Worm (Caenorhabditis elegans) whole organism, L1 larva: ENCODE results near the gene C47A4.5.

ENCODE experiments used
- ama-1 ChIP-seq: fragments of 150-350 bp; optimal IDR thresholded peaks from 2 replicates; lab custom pipeline; 2014
- ceh-82 ChIP-seq, 3 experiments: fragments of 150-350 bp in 1 of 3; sonication (generic microtip) in 2 of 3; optimal IDR thresholded peaks; 2 replicates each; lab custom pipeline; 2014 to 2017; ENCODE audit warnings: missing biosample characterization in 3 of 3, missing genetic modification characterization in 3 of 3
- dsc-1 ChIP-seq: sonication (generic microtip); optimal IDR thresholded peaks from 2 replicates; lab custom pipeline; 2016; ENCODE audit warnings: mild to moderate bottlenecking, missing genetic modification characterization, missing compliant biosample characterization
- elt-2 ChIP-seq: sonication (generic microtip); optimal IDR thresholded peaks from 2 replicates; lab custom pipeline; 2016; ENCODE audit warnings: missing genetic modification characterization, mild to moderate bottlenecking, inconsistent platforms, missing compliant biosample characterization, missing genetic modification reagents
- jun-1 ChIP-seq: fragments of 150-350 bp; optimal IDR thresholded peaks from 2 replicates; lab custom pipeline; 2014; ENCODE audit warnings: missing biosample characterization, missing genetic modification reagents, missing genetic modification characterization
- lin-35 ChIP-seq, 2 experiments: fragments of 150-350 bp; optimal IDR thresholded peaks; 2 replicates each; lab custom pipeline; 2014; ENCODE audit warnings: missing biosample characterization in 2 of 2, missing genetic modification characterization in 2 of 2, missing genetic modification reagents in 2 of 2
- lsy-2 ChIP-seq, 2 experiments: fragments of 150-350 bp; optimal IDR thresholded peaks; 2 replicates each; lab custom pipeline; 2014; ENCODE audit warnings: missing biosample characterization in 2 of 2, missing genetic modification characterization in 2 of 2
- nhr-20 ChIP-seq: sonication (generic microtip); optimal IDR thresholded peaks from 2 replicates; lab custom pipeline; 2016; ENCODE audit warnings: mild to moderate bottlenecking, missing genetic modification characterization, missing compliant biosample characterization
- nhr-28 ChIP-seq: fragments of 150-350 bp; optimal IDR thresholded peaks from 2 replicates; lab custom pipeline; 2014; ENCODE audit warnings: missing biosample characterization, missing genetic modification characterization
- nhr-76 ChIP-seq: sonication (generic microtip); optimal IDR thresholded peaks from 2 replicates; lab custom pipeline; 2017; ENCODE audit warnings: missing biosample characterization, missing genetic modification characterization
- skn-1 ChIP-seq: fragments of 150-350 bp; optimal IDR thresholded peaks from 2 replicates; lab custom pipeline; 2014; ENCODE audit warnings: missing biosample characterization, missing genetic modification characterization
- snpc-4 ChIP-seq: fragments of 150-350 bp; optimal IDR thresholded peaks from 2 replicates; lab custom pipeline; 2014; ENCODE audit warnings: missing biosample characterization, missing genetic modification characterization
- snu-23 ChIP-seq: sonication (generic microtip); optimal IDR thresholded peaks from 2 replicates; lab custom pipeline; 2016; ENCODE audit warnings: missing genetic modification characterization, missing compliant biosample characterization
- sup-37 ChIP-seq: fragments of 200-800 bp; sonication (Bioruptor generic); optimal IDR thresholded peaks from 2 replicates; lab custom pipeline; 2018; ENCODE audit warnings: mild to moderate bottlenecking, missing genetic modification characterization, missing compliant biosample characterization

DNA sequence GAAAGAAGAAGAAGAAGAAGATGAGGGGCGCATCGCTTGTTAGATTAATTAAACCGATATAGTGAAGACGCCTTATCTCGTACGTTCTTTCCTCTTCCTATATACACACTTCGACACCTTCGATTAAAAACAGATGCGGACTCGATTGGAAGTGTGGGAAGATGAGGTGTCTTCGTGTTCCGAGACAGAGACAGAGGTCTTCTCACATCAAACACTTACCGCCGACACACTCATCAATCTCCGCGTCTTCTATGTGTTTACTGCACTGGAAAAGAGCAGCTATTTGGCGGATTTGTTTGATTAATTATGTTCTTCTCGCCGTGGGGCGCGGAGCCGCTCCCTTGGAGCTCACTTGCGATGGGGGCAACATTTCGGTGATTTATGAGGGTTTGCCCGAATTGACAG lies 46.1 kb upstream of the C47A4.5 start:
- TF ChIP-seq snpc-4 (tag; lab: Kevin White, UChicago) (no peak), nhr-28 (tag; lab: Kevin White, UChicago) (no peak), ama-1 (lab: Kevin White, UChicago) (no peak), skn-1 (tag; lab: Kevin White, UChicago) (no peak), jun-1 (no peak), sup-37 (GFP tag; lab: Kevin White, UChicago) (no peak), ceh-82 (tag; optimal IDR thresholded peaks at IDR 0.05; lab: Kevin White, UChicago) (no peak), dsc-1 (tag; lab: Kevin White, UChicago) (peak; percentile 93), snu-23 (GFP tag; lab: Kevin White, UChicago) (peak; percentile 13), lin-35 (GFP tag; optimal IDR thresholded peaks at IDR 0.05; lab: Kevin White, UChicago) (no peak), lsy-2 (tag; optimal IDR thresholded peaks at IDR 0.05; lab: Kevin White, UChicago) (peak in 1 of 2 experiments; percentile 31), elt-2 (tag; lab: Kevin White, UChicago) (no peak), nhr-76 (tag; lab: Kevin White, UChicago) (no peak), nhr-20 (no peak)
